Worm (Caenorhabditis elegans): ENCODE data around the gene idpp-15.

idpp-15 gene

DNA sequence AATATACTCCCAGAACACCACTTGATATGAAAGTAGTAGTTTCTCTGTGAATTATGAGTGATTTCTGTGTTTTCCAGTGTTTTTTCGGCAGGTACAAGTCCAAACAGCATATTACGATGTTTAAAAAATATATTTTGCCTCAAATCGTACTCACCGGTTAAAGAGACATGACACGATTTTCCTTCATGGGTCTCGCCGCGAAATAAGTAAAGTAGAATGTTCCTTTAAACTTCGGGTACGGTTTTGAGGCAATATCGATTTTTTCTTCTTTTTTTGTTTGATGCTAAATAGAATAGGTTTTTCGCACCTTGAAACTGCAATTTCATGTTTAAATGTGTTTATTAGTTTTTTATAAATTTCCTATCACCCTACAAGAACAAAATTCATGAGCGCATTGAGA lies 32.9 kb upstream of the idpp-15 start:
- TF ChIP-seq nfya-1 (tag; optimal IDR thresholded peaks at IDR 0.05; ENCODE audit: insufficient read depth): no peak
- TF ChIP-seq fos-1 (tag; optimal IDR thresholded peaks at IDR 0.05): no peak
- TF ChIP-seq egl-27 (tag; optimal IDR thresholded peaks at IDR 0.05): no peak
- no peak for TF ChIP-seq lin-39 (tag; optimal IDR thresholded peaks at IDR 0.05)
- no peak for TF ChIP-seq elt-3 (tag; optimal IDR thresholded peaks at IDR 0.05)
- no peak for TF ChIP-seq ama-1 (optimal IDR thresholded peaks at IDR 0.05)
- TF ChIP-seq fkh-2 (tag; optimal IDR thresholded peaks at IDR 0.05): no peak
- no peak for TF ChIP-seq lin-15B (tag; optimal IDR thresholded peaks at IDR 0.05)
- no peak for TF ChIP-seq ceh-28 (tag; optimal IDR thresholded peaks at IDR 0.05)
- no peak for TF ChIP-seq eor-1 (tag; optimal IDR thresholded peaks at IDR 0.05)
- no peak for TF ChIP-seq nhr-67 (tag; optimal IDR thresholded peaks at IDR 0.05)
- TF ChIP-seq hmg-11 (tag; optimal IDR thresholded peaks at IDR 0.05): no peak
- TF ChIP-seq unc-39 (tag; optimal IDR thresholded peaks at IDR 0.05): no peak

DNA sequence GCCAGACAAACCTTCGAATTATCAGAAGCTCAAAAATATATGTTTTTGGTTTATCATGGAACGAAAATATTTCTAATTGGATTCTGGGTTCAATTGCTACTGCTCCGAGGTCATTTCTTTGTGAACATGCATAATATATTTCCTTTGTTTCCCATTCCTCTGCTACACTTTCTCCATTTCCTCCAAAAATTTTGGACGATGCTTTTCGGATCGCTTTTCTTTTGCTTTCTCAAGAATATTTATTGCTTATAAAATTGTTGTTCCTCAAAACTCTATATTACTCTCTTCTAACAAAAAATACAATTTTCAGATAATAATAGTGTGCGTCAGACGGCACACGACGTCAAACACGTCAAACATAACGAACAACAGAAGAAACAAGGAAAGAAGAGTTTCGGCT lies 30.2 kb upstream of the idpp-15 start, which contains the start of gene pac-1:
Gene pac-1, plus strand, starts transcription at position 301 of the 400 bp plus-strand sequence.
- no peak for TF ChIP-seq ceh-9 (tag; optimal IDR thresholded peaks at IDR 0.05)
- no peak for TF ChIP-seq unc-39 (tag; optimal IDR thresholded peaks at IDR 0.05)
- TF ChIP-seq hmg-11 (tag; optimal IDR thresholded peaks at IDR 0.05): no peak
- no peak for TF ChIP-seq aly-2 (tag; optimal IDR thresholded peaks at IDR 0.05)
- TF ChIP-seq snpc-4 (tag; optimal IDR thresholded peaks at IDR 0.05): no peak
- no peak for TF ChIP-seq lin-15B (tag; optimal IDR thresholded peaks at IDR 0.05)
- TF ChIP-seq egl-5 (tag; optimal IDR thresholded peaks at IDR 0.05): no peak
- no peak for TF ChIP-seq nhr-25 (tag; optimal IDR thresholded peaks at IDR 0.05)
- no peak for TF ChIP-seq ama-1 (optimal IDR thresholded peaks at IDR 0.05)
- no peak for TF ChIP-seq ceh-82 (tag; optimal IDR thresholded peaks at IDR 0.05)
- TF ChIP-seq nhr-67 (tag; optimal IDR thresholded peaks at IDR 0.05): no peak

DNA sequence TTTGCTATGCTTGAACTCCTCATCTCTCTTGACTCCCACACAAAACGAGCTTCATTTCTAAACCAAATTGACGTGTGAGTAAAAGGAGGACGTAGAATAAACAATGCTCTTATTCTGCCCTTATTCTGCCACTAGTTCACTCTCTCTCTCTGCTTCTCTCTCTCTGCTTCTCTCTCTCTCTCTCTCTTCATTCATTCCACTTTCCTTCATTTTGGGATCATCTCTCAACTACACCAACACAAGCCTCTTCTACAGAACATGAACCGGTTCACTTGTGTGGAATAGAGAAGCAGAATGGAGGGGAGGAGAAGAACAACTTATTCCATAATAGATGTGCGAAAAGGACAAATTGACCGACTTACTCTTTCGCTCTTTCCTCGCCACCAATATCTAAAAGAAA lies 21.5 kb upstream of the idpp-15 start:
- TF ChIP-seq elt-3 (tag; optimal IDR thresholded peaks at IDR 0.05): no peak
- peak; percentile 38 for TF ChIP-seq nhr-43 (tag; optimal IDR thresholded peaks at IDR 0.05; ENCODE audit: poor library complexity, severe bottlenecking)
- TF ChIP-seq nfya-1 (tag; optimal IDR thresholded peaks at IDR 0.05; ENCODE audit: insufficient read depth): peak; percentile 20
- TF ChIP-seq sea-2 (GFP tag; optimal IDR thresholded peaks at IDR 0.05): no peak
- TF ChIP-seq nhr-11 (tag; optimal IDR thresholded peaks at IDR 0.05): no peak
- no peak for TF ChIP-seq fkh-2 (tag; optimal IDR thresholded peaks at IDR 0.05)
- TF ChIP-seq nhr-237 (tag; optimal IDR thresholded peaks at IDR 0.05): no peak
- no peak for TF ChIP-seq nhr-28 (tag; optimal IDR thresholded peaks at IDR 0.05)
- peak; percentile 39 for TF ChIP-seq nhr-25 (tag; optimal IDR thresholded peaks at IDR 0.05)
- no peak for TF ChIP-seq snpc-4 (tag; optimal IDR thresholded peaks at IDR 0.05)
- no peak for TF ChIP-seq nhr-12 (tag; optimal IDR thresholded peaks at IDR 0.05)
- no peak for TF ChIP-seq lsy-12 (tag; optimal IDR thresholded peaks at IDR 0.05)
- TF ChIP-seq nhr-23 (tag; optimal IDR thresholded peaks at IDR 0.05): peak; percentile 76
- no peak for TF ChIP-seq jun-1 (tag; optimal IDR thresholded peaks at IDR 0.05)
- TF ChIP-seq ceh-16 (tag; optimal IDR thresholded peaks at IDR 0.05): no peak
- no peak for TF ChIP-seq eor-1 (tag; optimal IDR thresholded peaks at IDR 0.05)

DNA sequence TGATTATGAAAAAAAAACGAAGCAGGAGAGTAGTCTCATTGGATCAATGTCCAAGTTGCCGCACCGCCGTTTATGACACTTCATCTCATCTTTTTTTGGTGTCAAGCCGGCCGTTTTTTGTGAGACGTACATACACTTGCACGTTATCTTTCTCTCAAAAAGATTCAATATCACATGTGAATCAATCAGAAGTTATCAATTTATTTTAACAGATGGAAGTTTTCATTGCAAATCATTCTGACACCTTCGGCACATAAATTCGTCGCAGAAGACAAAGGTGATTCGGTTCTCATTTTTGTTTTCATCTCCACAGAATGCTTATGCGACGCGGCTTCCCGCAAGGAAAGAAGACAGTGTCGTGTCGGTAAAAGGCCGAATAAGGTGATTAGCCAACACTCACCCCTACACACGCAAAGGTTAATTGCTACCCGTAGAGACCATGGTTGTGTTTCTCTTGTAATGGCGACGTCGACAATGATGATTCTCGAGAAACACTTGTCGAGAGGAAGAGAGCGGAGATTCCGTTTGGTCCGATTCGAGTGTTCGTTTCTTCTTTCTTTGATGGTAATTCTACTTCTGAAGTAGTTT lies 20.6 kb upstream of the idpp-15 start:
- TF ChIP-seq nhr-23 (tag; optimal IDR thresholded peaks at IDR 0.05) (peak; percentile 19), nhr-25 (tag; optimal IDR thresholded peaks at IDR 0.05) (peak; percentile 52), ceh-16 (tag; optimal IDR thresholded peaks at IDR 0.05) (no peak), lsy-12 (tag; optimal IDR thresholded peaks at IDR 0.05) (no peak)

DNA sequence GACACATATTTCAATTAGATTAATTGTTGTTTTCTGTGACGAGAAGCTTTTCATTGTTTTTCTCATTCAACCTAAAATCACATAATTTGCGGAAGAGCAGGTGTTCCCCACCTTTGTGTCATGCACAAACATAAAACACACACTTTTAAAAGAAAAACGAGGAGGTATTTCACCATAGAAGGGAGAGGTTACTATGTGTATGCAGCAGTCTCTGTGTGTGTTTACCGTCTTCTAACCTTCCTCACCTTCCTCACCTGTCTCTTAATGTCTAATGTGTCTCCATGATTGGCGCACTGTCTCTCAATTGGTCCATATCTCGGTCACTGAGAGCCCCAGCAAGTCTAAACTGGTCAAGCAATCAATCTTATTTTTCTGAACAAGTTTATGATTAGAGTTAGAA lies 18.5 kb upstream of the idpp-15 start:
- TF ChIP-seq snpc-4 (tag; optimal IDR thresholded peaks at IDR 0.05) (no peak), pha-4 (tag; optimal IDR thresholded peaks at IDR 0.05) (peak; percentile 25)

DNA sequence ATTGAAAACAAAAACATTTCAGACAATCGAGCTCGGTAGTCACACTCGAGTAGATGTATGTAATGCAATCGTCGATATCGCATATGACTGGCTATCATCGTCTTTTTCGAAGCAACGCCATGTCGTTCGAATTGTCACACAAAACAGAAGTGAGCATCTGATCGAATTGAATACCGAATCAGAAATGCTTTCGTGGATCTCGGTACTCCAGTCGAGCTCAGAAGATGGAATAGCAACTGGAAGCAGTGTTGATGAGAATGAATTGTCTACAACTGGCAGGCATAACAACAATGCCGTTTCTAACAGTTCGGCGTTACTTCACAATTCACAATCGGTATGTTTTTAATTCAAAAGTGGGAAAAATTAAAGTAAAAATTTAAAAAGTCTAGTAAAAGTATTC lies 15.7 kb upstream of the idpp-15 start:
- no peak for TF ChIP-seq daf-12 (tag; optimal IDR thresholded peaks at IDR 0.05)

Data from whole organism, L3 larva.